Worm (Caenorhabditis elegans): Measurements from ENCODE around the gene him-8.

DNA sequence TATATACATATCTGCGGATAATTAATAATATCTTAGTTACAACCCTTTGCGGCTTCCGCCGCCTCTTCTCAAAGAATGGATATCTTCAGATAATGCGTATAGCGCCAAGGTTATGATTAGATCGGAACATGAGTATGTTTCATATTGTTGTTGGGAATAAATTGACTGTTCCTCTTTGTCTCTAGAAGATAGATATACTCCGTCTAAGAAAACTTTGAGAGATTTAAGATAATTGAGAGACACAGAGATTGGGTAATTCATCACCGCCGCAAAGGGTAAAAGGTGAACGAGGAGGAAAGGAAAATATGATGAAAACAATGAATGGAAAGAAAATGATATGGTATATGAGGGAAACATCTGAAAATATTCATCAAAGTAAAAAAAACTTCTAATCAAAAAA, 14.9 kb downstream of the him-8 start:
- TF ChIP-seq pha-4 (tag; optimal IDR thresholded peaks at IDR 0.05) (no peak), nfya-1 (tag; optimal IDR thresholded peaks at IDR 0.05) (no peak), ttx-3 (tag; optimal IDR thresholded peaks at IDR 0.05) (no peak), ama-1 (optimal IDR thresholded peaks at IDR 0.05) (no peak), nhr-11 (tag; optimal IDR thresholded peaks at IDR 0.05) (no peak), elt-2 (tag; optimal IDR thresholded peaks at IDR 0.05) (no peak), fkh-10 (GFP tag; optimal IDR thresholded peaks at IDR 0.05) (no peak), fax-1 (tag; optimal IDR thresholded peaks at IDR 0.05) (no peak), ets-4 (tag; optimal IDR thresholded peaks at IDR 0.05) (no peak), tbx-2 (tag; optimal IDR thresholded peaks at IDR 0.05) (no peak), dve-1 (tag; optimal IDR thresholded peaks at IDR 0.05) (no peak)
